Worm (Caenorhabditis elegans) whole organism, L2 larva: Measurements from ENCODE around the gene col-176.
A peak's percentile ranks its signal among the peaks of the same experiment; 100 is the strongest.

Experiments
- ceh-82 ChIP-seq: fragments of 150-350 bp; optimal IDR thresholded peaks from 2 replicates; lab custom pipeline; 2014; ENCODE audit warnings: missing biosample characterization, missing genetic modification characterization
- mdl-1 ChIP-seq, 2 experiments: fragments of 150-350 bp in 1 of 2; sonication (generic microtip) in 1 of 2; optimal IDR thresholded peaks; 2 replicates each; lab custom pipeline; 2017; ENCODE audit warnings: missing biosample characterization in 2 of 2, missing genetic modification characterization in 2 of 2
- nhr-11 ChIP-seq: fragments of 150-350 bp; optimal IDR thresholded peaks from 2 replicates; lab custom pipeline; 2014; ENCODE audit warnings: missing biosample characterization, missing genetic modification characterization
- nhr-12 ChIP-seq: fragments of 150-350 bp; optimal IDR thresholded peaks from 2 replicates; lab custom pipeline; 2014; ENCODE audit warnings: missing biosample characterization, missing genetic modification characterization

ce11 chrX:10051625-10052024 is 25.8 kb upstream of the col-176 start:
- no peak for TF ChIP-seq nhr-12
- TF ChIP-seq ceh-82 (tag; lab: Kevin White, UChicago): no peak
- peak in 1 of 2 experiments; percentile 44 for TF ChIP-seq mdl-1 (tag; optimal IDR thresholded peaks at IDR 0.05; lab: Kevin White, UChicago)
- TF ChIP-seq nhr-11 (tag; lab: Kevin White, UChicago): no peak
